Fruit fly (Drosophila melanogaster): ENCODE data around the gene CG12617.

CG12617 gene

DNA sequence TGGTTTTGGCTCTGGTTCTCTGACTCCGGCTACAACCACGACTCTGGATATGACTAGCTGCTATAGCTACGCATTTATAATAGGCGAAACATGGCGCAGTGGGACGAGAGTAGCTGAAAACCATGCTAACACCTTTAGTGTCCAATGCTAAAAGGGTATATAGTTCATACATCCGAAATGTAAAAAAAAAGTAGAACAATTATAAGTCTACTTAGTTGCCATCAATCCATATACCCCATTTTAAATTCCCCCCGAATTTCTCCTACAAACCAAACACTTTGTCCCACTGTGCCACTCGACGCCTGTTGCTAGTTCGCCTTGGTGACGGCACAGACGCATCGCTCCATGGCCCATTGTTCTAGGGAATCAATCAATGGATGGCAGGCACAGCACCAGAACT is 31.8 kb downstream of the CG12617 start (continued):
- peak; percentile 57 for TF ChIP-seq Camta (GFP tag; optimal IDR thresholded peaks at IDR 0.05)
- peak; percentile 32 for TF ChIP-seq CG8281 (tag; optimal IDR thresholded peaks at IDR 0.05)
- TF ChIP-seq CG33557 (GFP tag; optimal IDR thresholded peaks at IDR 0.05) = no peak
- TF ChIP-seq Sry-β (GFP tag; optimal IDR thresholded peaks at IDR 0.05) = peak; percentile 22
- peak; percentile 69 for TF ChIP-seq ranshi (GFP tag; IDR thresholded peaks at IDR 0.05)
- TF ChIP-seq stc (GFP tag; IDR thresholded peaks at IDR 0.05) = peak; percentile 88
- TF ChIP-seq Lhr (GFP tag; optimal IDR thresholded peaks at IDR 0.05) = peak; percentile 11
- TF ChIP-seq CG4617 (GFP tag; optimal IDR thresholded peaks at IDR 0.05; ENCODE audit: borderline replicate concordance) = no peak
- TF ChIP-seq B-H2 (GFP tag; optimal IDR thresholded peaks at IDR 0.05) = no peak
- TF ChIP-seq Stat92E (GFP tag; optimal IDR thresholded peaks at IDR 0.05) = no peak
- TF ChIP-seq CG12744 (GFP tag; optimal IDR thresholded peaks at IDR 0.05) = no peak
- TF ChIP-seq hbn (GFP tag; IDR thresholded peaks at IDR 0.05; ENCODE audit: partially characterized antibody) = no peak
- TF ChIP-seq slou (GFP tag; optimal IDR thresholded peaks at IDR 0.05) = peak; percentile 40
- no peak for TF ChIP-seq CG13894 (tag; optimal IDR thresholded peaks at IDR 0.05)
- TF ChIP-seq ci (GFP tag; IDR thresholded peaks at IDR 0.05) = peak; percentile 76; the same call in 2 of the 3 replicates
- peak; percentile 37 for TF ChIP-seq CG12659 (GFP tag; optimal IDR thresholded peaks at IDR 0.05)
- peak; percentile 80 for TF ChIP-seq CG4404 (GFP tag; IDR thresholded peaks at IDR 0.05)
- TF ChIP-seq wor (GFP tag; IDR thresholded peaks at IDR 0.05) = no peak
- no peak for TF ChIP-seq sc (optimal IDR thresholded peaks at IDR 0.05)
- peak; percentile 52 for TF ChIP-seq sc (GFP tag; optimal IDR thresholded peaks at IDR 0.05)
- peak; percentile 15 for TF ChIP-seq cato (GFP tag; optimal IDR thresholded peaks at IDR 0.05; ENCODE audit: borderline replicate concordance)
- no peak for TF ChIP-seq CG18011 (GFP tag; optimal IDR thresholded peaks at IDR 0.05)
- TF ChIP-seq ham (GFP tag; IDR thresholded peaks at IDR 0.05) = no peak
- peak; percentile 83 for TF ChIP-seq CG8765 (GFP tag; IDR thresholded peaks at IDR 0.05)
- TF ChIP-seq CG17829 (tag; optimal IDR thresholded peaks at IDR 0.05) = peak; percentile 81
- TF ChIP-seq dysf (GFP tag; IDR thresholded peaks at IDR 0.05) = peak; percentile 75
- TF ChIP-seq trem (tag; optimal IDR thresholded peaks at IDR 0.05) = peak; percentile 76
- peak; percentile 41; the same call in 1 of the 2 replicates for TF ChIP-seq seq (GFP tag; IDR thresholded peaks at IDR 0.05)
- TF ChIP-seq HLH3B (GFP tag; IDR thresholded peaks at IDR 0.05) = peak; percentile 60
- no peak for TF ChIP-seq prd (optimal IDR thresholded peaks at IDR 0.05)
- TF ChIP-seq prd (GFP tag; IDR thresholded peaks at IDR 0.05) = peak; percentile 95
- TF ChIP-seq jing (GFP tag; optimal IDR thresholded peaks at IDR 0.05) = peak; percentile 28
- no peak for TF ChIP-seq bbx (GFP tag; IDR thresholded peaks at IDR 0.05; ENCODE audit: partially characterized antibody)
- TF ChIP-seq CG10321 (GFP tag; IDR thresholded peaks at IDR 0.05) = no peak
- TF ChIP-seq CG10209 (GFP tag; optimal IDR thresholded peaks at IDR 0.05) = peak; percentile 51
- peak; percentile 20 for TF ChIP-seq her (GFP tag; optimal IDR thresholded peaks at IDR 0.05)
- TF ChIP-seq CG17912 (GFP tag; optimal IDR thresholded peaks at IDR 0.05) = no peak
- TF ChIP-seq Ets65A (GFP tag) = peak; percentile 96
- no peak for TF ChIP-seq pfk (GFP tag; optimal IDR thresholded peaks at IDR 0.05)
- peak; percentile 10 for TF ChIP-seq tio (GFP tag; optimal IDR thresholded peaks at IDR 0.05)
- TF ChIP-seq ssp (GFP tag; IDR thresholded peaks at IDR 0.05) = peak; percentile 41
- TF ChIP-seq lola (GFP tag; optimal IDR thresholded peaks at IDR 0.05) = peak in 1 of 3 experiments; percentile 58
- peak; percentile 44; the same call in 1 of the 3 replicates for TF ChIP-seq otp (GFP tag; IDR thresholded peaks at IDR 0.05)
- TF ChIP-seq CG2875 (GFP tag; optimal IDR thresholded peaks at IDR 0.05) = peak; percentile 53
- TF ChIP-seq CG30431 (GFP tag; optimal IDR thresholded peaks at IDR 0.05) = peak; percentile 52
- TF ChIP-seq ewg (GFP tag; optimal IDR thresholded peaks at IDR 0.05) = peak; percentile 45
- TF ChIP-seq grau (tag; optimal IDR thresholded peaks at IDR 0.05) = peak; percentile 55
- no peak for TF ChIP-seq bigmax (GFP tag; optimal IDR thresholded peaks at IDR 0.05)
- TF ChIP-seq Lpt (GFP tag; optimal IDR thresholded peaks at IDR 0.05) = no peak
- peak; percentile 71 for TF ChIP-seq HHEX (GFP tag; optimal IDR thresholded peaks at IDR 0.05)
- no peak for TF ChIP-seq zfh2 (GFP tag; optimal IDR thresholded peaks at IDR 0.05)
